Worm (Caenorhabditis elegans) whole organism, young adult: Measurements from ENCODE around the gene T09F5.1.

Experiments
- B0336.3 ChIP-seq: fragments of 200-800 bp; sonication (Bioruptor generic); IDR thresholded peaks from 2 replicates; pipeline ENCODE4 v1.3.6; 2022; ENCODE audit warnings: missing genetic modification characterization, missing compliant biosample characterization
- D2030.7 ChIP-seq: fragments of 200-800 bp; sonication (Bioruptor generic); IDR thresholded peaks from 2 replicates; pipeline ENCODE4 v1.3.6; 2022; ENCODE audit warnings: missing genetic modification reagents, missing genetic modification characterization, missing compliant biosample characterization
- F22D6.2 ChIP-seq: sonication (generic microtip); optimal IDR thresholded peaks from 2 replicates; lab custom pipeline; 2016; ENCODE audit warnings: mild to moderate bottlenecking, missing genetic modification characterization, missing compliant biosample characterization
- F23B12.7 ChIP-seq: sonication (generic microtip); optimal IDR thresholded peaks from 2 replicates; lab custom pipeline; 2017; ENCODE audit warnings: missing genetic modification characterization, mild to moderate bottlenecking, missing compliant biosample characterization, antibody characterized with exemption, moderate library complexity; ENCODE audit not compliant: insufficient read depth
- F37B4.10 ChIP-seq: fragments of 200-800 bp; sonication (Bioruptor generic); IDR thresholded peaks from 2 replicates; pipeline ENCODE4 v1.3.6; 2022; ENCODE audit warnings: missing genetic modification characterization, missing compliant biosample characterization
- F49E8.2 ChIP-seq: sonication (generic microtip); optimal IDR thresholded peaks from 3 replicates; lab custom pipeline; 2017; ENCODE audit warnings: missing genetic modification characterization, mild to moderate bottlenecking, missing compliant biosample characterization, antibody characterized with exemption, moderate library complexity; ENCODE audit not compliant: insufficient read depth
- F52B5.7 ChIP-seq: sonication (generic microtip); optimal IDR thresholded peaks from 2 replicates; lab custom pipeline; 2016; ENCODE audit warnings: mild to moderate bottlenecking, missing genetic modification characterization, missing compliant biosample characterization
- Y53F4B.3 ChIP-seq: fragments of 200-800 bp; sonication (Bioruptor generic); IDR thresholded peaks from 2 replicates; pipeline ENCODE4 v1.3.6; 2022; ENCODE audit warnings: missing genetic modification reagents, missing genetic modification characterization, missing compliant biosample characterization
- Y56A3A.18 ChIP-seq: fragments of 200-800 bp; sonication (Bioruptor generic); IDR thresholded peaks from 2 replicates; pipeline ENCODE4 v1.3.6; 2022; ENCODE audit warnings: missing genetic modification reagents, missing genetic modification characterization, missing compliant biosample characterization
- Y79H2A.3 ChIP-seq: fragments of 200-800 bp; sonication (Bioruptor generic); conservative IDR thresholded peaks from 2 replicates; pipeline ENCODE4 v1.3.6; 2022; ENCODE audit warnings: missing genetic modification reagents, missing genetic modification characterization, missing compliant biosample characterization
- athp-1 ChIP-seq: sonication (generic microtip); optimal IDR thresholded peaks from 2 replicates; lab custom pipeline; 2017; ENCODE audit warnings: mild to moderate bottlenecking, missing genetic modification characterization, missing compliant biosample characterization
- attf-3 ChIP-seq: fragments of 200-800 bp; sonication (Bioruptor generic); conservative IDR thresholded peaks from 2 replicates; pipeline ENCODE4 v1.3.6; 2022; ENCODE audit warnings: missing genetic modification reagents, missing genetic modification characterization, missing compliant biosample characterization
- attf-5 ChIP-seq: fragments of 200-800 bp; sonication (Bioruptor generic); optimal IDR thresholded peaks from 2 replicates; lab custom pipeline; 2018; ENCODE audit warnings: mild to moderate bottlenecking, missing genetic modification characterization, missing compliant biosample characterization
- attf-6 ChIP-seq: fragments of 200-800 bp; sonication (Bioruptor generic); IDR thresholded peaks from 2 replicates; pipeline ENCODE4 v1.3.6; 2022; ENCODE audit warnings: missing genetic modification reagents, missing genetic modification characterization, missing compliant biosample characterization
- cebp-1 ChIP-seq, 2 experiments: fragments of 200-800 bp in 1 of 2; sonication (Bioruptor generic) in 1 of 2; sonication (generic microtip) in 1 of 2; IDR thresholded peaks in 1 of 2; optimal IDR thresholded peaks in 1 of 2; 2 replicates each; pipeline versions ENCODE4 v1.3.6 to Lab custom; 2017 to 2022; ENCODE audit warnings: missing compliant biosample characterization in 2 of 2, missing genetic modification characterization in 2 of 2, mild to moderate bottlenecking in 1 of 2, missing genetic modification reagents in 1 of 2, moderate library complexity in 1 of 2
- ceh-100 ChIP-seq: fragments of 200-800 bp; sonication (Bioruptor generic); IDR thresholded peaks from 2 replicates; pipeline ENCODE4 v1.3.6; 2022; ENCODE audit warnings: missing genetic modification reagents, missing genetic modification characterization, missing compliant biosample characterization
- ceh-27 ChIP-seq: fragments of 200-800 bp; sonication (Bioruptor generic); optimal IDR thresholded peaks from 2 replicates; lab custom pipeline; 2018; ENCODE audit warnings: mild to moderate bottlenecking, missing genetic modification characterization, moderate library complexity, missing compliant biosample characterization
- ceh-79 ChIP-seq: sonication (generic microtip); optimal IDR thresholded peaks from 2 replicates; lab custom pipeline; 2017; ENCODE audit warnings: mild to moderate bottlenecking, missing genetic modification characterization, missing compliant biosample characterization
- chd-7 ChIP-seq: sonication (generic microtip); optimal IDR thresholded peaks from 2 replicates; lab custom pipeline; 2016; ENCODE audit warnings: mild to moderate bottlenecking, missing genetic modification characterization, moderate library complexity, missing compliant biosample characterization
- dox-1 ChIP-seq: fragments of 200-800 bp; sonication (Bioruptor generic); IDR thresholded peaks from 2 replicates; pipeline ENCODE4 v1.3.6; 2022; ENCODE audit warnings: missing genetic modification reagents, missing genetic modification characterization, missing compliant biosample characterization
- egl-44 ChIP-seq: fragments of 200-800 bp; sonication (Bioruptor generic); IDR thresholded peaks from 2 replicates; pipeline ENCODE4 v1.3.6; 2022; ENCODE audit warnings: missing genetic modification reagents, missing genetic modification characterization, missing compliant biosample characterization
- ekl-4 ChIP-seq: fragments of 200-800 bp; sonication (Bioruptor generic); IDR thresholded peaks from 2 replicates; pipeline ENCODE4 v1.3.6; 2022; ENCODE audit warnings: missing genetic modification reagents, missing genetic modification characterization, missing compliant biosample characterization
- hlh-26 ChIP-seq: fragments of 200-800 bp; sonication (Bioruptor generic); conservative IDR thresholded peaks from 2 replicates; pipeline ENCODE4 v1.3.6; 2022; ENCODE audit warnings: missing genetic modification reagents, missing genetic modification characterization, missing compliant biosample characterization
- hrde-1 ChIP-seq: sonication (generic microtip); optimal IDR thresholded peaks from 2 replicates; lab custom pipeline; 2016; ENCODE audit warnings: missing genetic modification characterization, mild to moderate bottlenecking, missing compliant biosample characterization, moderate library complexity, missing genotype, missing genetic modification reagents, borderline replicate concordance
- let-607 ChIP-seq, 2 experiments: fragments of 200-800 bp in 1 of 2; sonication (Bioruptor generic) in 1 of 2; sonication (generic microtip) in 1 of 2; optimal IDR thresholded peaks; 2 replicates each; lab custom pipeline; 2016 to 2018; ENCODE audit warnings: mild to moderate bottlenecking in 2 of 2, missing compliant biosample characterization in 2 of 2, missing genetic modification characterization in 2 of 2, moderate library complexity in 2 of 2, missing genotype in 1 of 2
- lin-35 ChIP-seq, 3 experiments: fragments of 150-350 bp in 2 of 3; sonication (generic microtip) in 1 of 3; optimal IDR thresholded peaks; 2 replicates each; lab custom pipeline; 2014 to 2018; ENCODE audit warnings: missing biosample characterization in 3 of 3, missing genetic modification characterization in 3 of 3, missing genetic modification reagents in 3 of 3
- madf-3 ChIP-seq: fragments of 200-800 bp; sonication (Bioruptor generic); IDR thresholded peaks from 2 replicates; pipeline ENCODE4 v1.3.6; 2022; ENCODE audit warnings: missing genetic modification reagents, missing genetic modification characterization, missing compliant biosample characterization
- madf-6 ChIP-seq: fragments of 200-800 bp; sonication (Bioruptor generic); IDR thresholded peaks from 2 replicates; pipeline ENCODE4 v1.3.6; 2022; ENCODE audit warnings: missing genetic modification reagents, missing genetic modification characterization, missing compliant biosample characterization
- mel-28 ChIP-seq: sonication (generic microtip); optimal IDR thresholded peaks from 2 replicates; lab custom pipeline; 2016; ENCODE audit warnings: borderline replicate concordance, mild to moderate bottlenecking, missing genetic modification characterization, missing compliant biosample characterization
- mes-4 ChIP-seq: sonication (generic microtip); optimal IDR thresholded peaks from 2 replicates; lab custom pipeline; 2016; ENCODE audit warnings: missing genotype, missing genetic modification characterization, missing compliant biosample characterization
- mxl-1 ChIP-seq: sonication (generic microtip); optimal IDR thresholded peaks from 2 replicates; lab custom pipeline; 2016; ENCODE audit warnings: missing genetic modification characterization, missing compliant biosample characterization
- nfya-2 ChIP-seq: fragments of 200-800 bp; sonication (Bioruptor generic); IDR thresholded peaks from 2 replicates; pipeline ENCODE4 v1.3.6; 2022; ENCODE audit warnings: missing genetic modification reagents, missing genetic modification characterization, missing compliant biosample characterization
- nfyb-1 ChIP-seq: fragments of 200-800 bp; sonication (Bioruptor generic); IDR thresholded peaks from 2 replicates; pipeline ENCODE4 v1.3.6; 2022; ENCODE audit warnings: missing genetic modification reagents, missing genetic modification characterization, missing compliant biosample characterization
- nhr-90 ChIP-seq: sonication (generic microtip); optimal IDR thresholded peaks from 2 replicates; lab custom pipeline; 2016; ENCODE audit warnings: missing genotype, mild to moderate bottlenecking, missing genetic modification characterization, missing compliant biosample characterization
- rec-8 ChIP-seq, 2 experiments: sonication (generic microtip); optimal IDR thresholded peaks; 2 replicates each; lab custom pipeline; 2016; ENCODE audit warnings: mild to moderate bottlenecking in 2 of 2, missing genetic modification characterization in 2 of 2, missing genetic modification reagents in 2 of 2, missing genotype in 2 of 2, missing biosample characterization in 1 of 2, missing compliant biosample characterization in 1 of 2, moderate library complexity in 1 of 2
- repo-1 ChIP-seq: sonication (generic microtip); optimal IDR thresholded peaks from 2 replicates; lab custom pipeline; 2017; ENCODE audit warnings: mild to moderate bottlenecking, missing genetic modification characterization, missing compliant biosample characterization
- rpc-1 ChIP-seq, 2 experiments: fragments of 150-350 bp in 1 of 2; sonication (generic microtip) in 1 of 2; optimal IDR thresholded peaks; 2 replicates each; lab custom pipeline; 2014 to 2018; ENCODE audit warnings: missing biosample characterization in 1 of 2, missing genetic modification characterization in 1 of 2, missing genetic modification reagents in 1 of 2, missing genotype in 1 of 2
- snpc-1.1 ChIP-seq: sonication (generic microtip); optimal IDR thresholded peaks from 2 replicates; lab custom pipeline; 2017; ENCODE audit warnings: missing genetic modification characterization, mild to moderate bottlenecking, missing compliant biosample characterization, antibody characterized with exemption, moderate library complexity, missing genotype, missing genetic modification reagents; ENCODE audit not compliant: insufficient read depth
- snpc-3.4 ChIP-seq: sonication (generic microtip); optimal IDR thresholded peaks from 2 replicates; lab custom pipeline; 2017; ENCODE audit warnings: missing genetic modification characterization, mild to moderate bottlenecking, missing compliant biosample characterization, antibody characterized with exemption, moderate library complexity, missing genotype, missing genetic modification reagents
- snpc-4 ChIP-seq, 5 experiments: fragments of 150-350 bp in 1 of 5; sonication (generic microtip) in 4 of 5; optimal IDR thresholded peaks; 2 replicates each; lab custom pipeline; 2014 to 2018; ENCODE audit warnings: missing genetic modification characterization in 5 of 5, missing biosample characterization in 3 of 5, antibody characterized with exemption in 2 of 5, mild to moderate bottlenecking in 2 of 5, missing compliant biosample characterization in 2 of 5, missing genotype in 2 of 5, moderate library complexity in 2 of 5, missing genetic modification reagents in 1 of 5
- somi-1 ChIP-seq: fragments of 200-800 bp; sonication (Bioruptor generic); optimal IDR thresholded peaks from 2 replicates; lab custom pipeline; 2018; ENCODE audit warnings: mild to moderate bottlenecking, missing genetic modification characterization, missing compliant biosample characterization
- tbp1 ChIP-seq: fragments of 200-800 bp; sonication (Bioruptor generic); optimal IDR thresholded peaks from 2 replicates; lab custom pipeline; 2018; ENCODE audit warnings: mild to moderate bottlenecking, missing genetic modification characterization, missing compliant biosample characterization
- tbx-9 ChIP-seq: sonication (generic microtip); optimal IDR thresholded peaks from 2 replicates; lab custom pipeline; 2016; ENCODE audit warnings: borderline replicate concordance, missing genetic modification characterization, inconsistent platforms, missing compliant biosample characterization
- ztf-22 ChIP-seq: fragments of 200-800 bp; sonication (Bioruptor generic); optimal IDR thresholded peaks from 2 replicates; lab custom pipeline; 2018; ENCODE audit warnings: mild to moderate bottlenecking, missing genetic modification characterization, moderate library complexity, missing compliant biosample characterization
- ztf-6 ChIP-seq: fragments of 200-800 bp; sonication (Bioruptor generic); IDR thresholded peaks from 2 replicates; pipeline ENCODE4 v1.3.6; 2022; ENCODE audit warnings: missing genetic modification reagents, missing genetic modification characterization, missing compliant biosample characterization

Gene T09F5.1

ce11 chrV:15189567-15189966, 40.7 kb downstream of the T09F5.1 start, which contains the start of gene cyn-3 (continued):
- TF ChIP-seq dox-1 (peak; percentile 75), tbp1 (GFP tag; lab: Kevin White, UChicago) (peak; percentile 56), mxl-1 (tag; lab: Kevin White, UChicago) (no peak), hlh-26 (GFP tag; lab: Robert Waterston, UW) (no peak), repo-1 (tag; lab: Kevin White, UChicago) (no peak), ztf-6 (GFP tag; lab: Robert Waterston, UW) (no peak; the same call in 1 of the 2 replicates), Y79H2A.3 (GFP tag; lab: Robert Waterston, UW) (no peak), F37B4.10 (GFP tag; lab: Robert Waterston, UW) (no peak), attf-3 (GFP tag; lab: Robert Waterston, UW) (0 out of 2 replicates have a peak, but pooled peaks have one; percentile 39), athp-1 (no peak), ceh-27 (peak; percentile 34), egl-44 (GFP tag; lab: Robert Waterston, UW) (no peak), snpc-4 (GFP tag; optimal IDR thresholded peaks at IDR 0.05; lab: Kevin White, UChicago) (peak; percentile 30), snpc-4 (tag; optimal IDR thresholded peaks at IDR 0.05; lab: Kevin White, UChicago) (peak; percentile 11 to 68 (median 52)), mel-28 (no peak), F49E8.2 (tag; lab: Kevin White, UChicago) (peak; percentile 4), Y53F4B.3 (GFP tag; lab: Robert Waterston, UW) (no peak), tbx-9 (tag; lab: Kevin White, UChicago) (no peak), B0336.3 (GFP tag; lab: Robert Waterston, UW) (0 out of 2 replicates have a peak, but pooled peaks have one; percentile 16), lin-35 (GFP tag; optimal IDR thresholded peaks at IDR 0.05; lab: Kevin White, UChicago) (peak; percentile 64 to 96 (median 65)), rpc-1 (optimal IDR thresholded peaks at IDR 0.05; lab: Kevin White, UChicago) (no peak), rpc-1 (tag; optimal IDR thresholded peaks at IDR 0.05; lab: Kevin White, UChicago) (no peak), ceh-100 (GFP tag; lab: Robert Waterston, UW) (peak; percentile 71), F22D6.2 (no peak), nhr-90 (tag; lab: Kevin White, UChicago) (no peak), nfyb-1 (GFP tag; lab: Robert Waterston, UW) (peak; percentile 91), mes-4 (tag; lab: Kevin White, UChicago) (no peak), D2030.7 (peak; percentile 49; the same call in 1 of the 2 replicates), hrde-1 (tag; lab: Kevin White, UChicago) (no peak), ceh-79 (tag; lab: Kevin White, UChicago) (no peak), ekl-4 (GFP tag; lab: Robert Waterston, UW) (peak; percentile 71; the same call in 1 of the 2 replicates), cebp-1 (GFP tag; IDR thresholded peaks at IDR 0.05; lab: Robert Waterston, UW) (no peak), cebp-1 (tag; optimal IDR thresholded peaks at IDR 0.05; lab: Kevin White, UChicago) (peak; percentile 67), F23B12.7 (peak; percentile 90), madf-6 (GFP tag; lab: Robert Waterston, UW) (peak; percentile 85), attf-6 (GFP tag; lab: Robert Waterston, UW) (peak; percentile 50; the same call in 1 of the 2 replicates), nfya-2 (no peak)

ce11 chrV:15190903-15191302, 42.0 kb downstream of the T09F5.1 start, which contains the start of gene Y75B12B.11:
TSS of gene Y75B12B.11 (plus strand) at chrV:15191296.
- TF ChIP-seq B0336.3 (GFP tag; lab: Robert Waterston, UW) (peak; percentile 98), attf-5 (GFP tag; lab: Kevin White, UChicago) (peak; percentile 89), let-607 (tag; optimal IDR thresholded peaks at IDR 0.05; lab: Kevin White, UChicago) (peak; percentile 66 to 83), tbx-9 (tag; lab: Kevin White, UChicago) (peak; percentile 90), chd-7 (tag; lab: Kevin White, UChicago) (peak; percentile 97), snpc-1.1 (tag; lab: Kevin White, UChicago) (peak; percentile 81), snpc-3.4 (tag; lab: Kevin White, UChicago) (peak; percentile 85), ztf-6 (GFP tag; lab: Robert Waterston, UW) (0 out of 2 replicates have a peak, but pooled peaks have one; percentile 75), ztf-22 (GFP tag; lab: Kevin White, UChicago) (peak; percentile 31), F52B5.7 (tag; lab: Kevin White, UChicago) (peak; percentile 97), Y56A3A.18 (GFP tag; lab: Robert Waterston, UW) (peak; percentile 98), rec-8 (tag; optimal IDR thresholded peaks at IDR 0.05; lab: Kevin White, UChicago) (peak; percentile 94 to 96), madf-3 (GFP tag; lab: Robert Waterston, UW) (peak; percentile 88), somi-1 (GFP tag; lab: Kevin White, UChicago) (peak; percentile 61), ceh-79 (tag; lab: Kevin White, UChicago) (peak; percentile 97)
